1 fruit fly cellular context compared by ENCODE assay signal in genomic region chrX:2455337-2456246, dm6.
TF ChIP-seq lines count a peak whose summit lies in the region.

No protein-coding gene starts in this region.

TF ChIP-seq in whole organism, embryonic, 481 proteins besides CTCF, POLR2A, EP300 and RAD21 (continued from another document):
- TF ChIP-seq Myb (GFP tag; optimal IDR thresholded peaks at IDR 0.05; lab: Kevin White, UChicago) (no peak), insv (GFP tag; optimal IDR thresholded peaks at IDR 0.05; lab: Kevin White, UChicago) (no peak), Neu2 (GFP tag; optimal IDR thresholded peaks at IDR 0.05; lab: Kevin White, UChicago; ENCODE audit: borderline replicate concordance) (no peak), da (GFP tag; optimal IDR thresholded peaks at IDR 0.05; lab: Kevin White, UChicago) (no peak), croc (GFP tag; conservative IDR thresholded peaks at IDR 0.05; lab: Robert Waterston, UW) (no peak), ewg (GFP tag; optimal IDR thresholded peaks at IDR 0.05; lab: Kevin White, UChicago) (no peak)
TF ChIP-seq in whole organism, embryonic: peak in this region for 21.
